Worm (Caenorhabditis elegans): ENCODE measurements around the gene ZK1248.15.
"Not testable (repeated sequence)": the region's sequence is repeated elsewhere in the genome, so short reads cannot be mapped to it uniquely, and the experiment has no call there.

ZK1248.15 gene

DNA sequence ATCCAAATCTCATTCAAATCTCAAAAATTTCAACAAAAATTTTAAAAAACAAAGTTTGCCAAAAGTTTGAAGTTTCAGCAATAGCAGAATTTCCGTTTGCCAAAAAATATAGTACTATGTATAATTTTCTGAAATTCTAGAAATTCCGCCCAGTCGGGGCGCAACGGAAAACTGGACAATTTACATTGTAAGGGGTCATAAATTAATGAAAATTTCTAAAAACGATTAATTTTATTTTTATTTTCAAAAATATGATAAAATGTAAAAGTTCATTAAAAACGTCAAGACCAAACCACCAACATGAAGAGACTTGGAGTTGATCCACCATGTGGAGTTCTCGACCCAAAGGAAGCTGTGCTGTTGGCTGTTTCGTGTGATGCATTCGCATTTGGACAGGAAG, 20.1 kb downstream of the ZK1248.15 start, which contains the start of gene ZK1248.4:
Gene ZK1248.4 (plus strand): TSS at position 301 of the 400 bp plus-strand sequence.
- TF ChIP-seq ceh-100 (GFP tag; IDR thresholded peaks at IDR 0.05) (no peak), F55B11.4 (tag; optimal IDR thresholded peaks at IDR 0.05; ENCODE audit: borderline replicate concordance, insufficient read depth) (no peak), rcor-1 (GFP tag; IDR thresholded peaks at IDR 0.05) (no peak), tlf-1 (GFP tag; optimal IDR thresholded peaks at IDR 0.05) (no peak), F57A8.1 (GFP tag; optimal IDR thresholded peaks at IDR 0.05) (no peak), somi-1 (GFP tag; optimal IDR thresholded peaks at IDR 0.05) (no peak), nfyb-1 (GFP tag; IDR thresholded peaks at IDR 0.05) (no peak), lin-26 (GFP tag; IDR thresholded peaks at IDR 0.05) (no peak), madf-8 (GFP tag; conservative IDR thresholded peaks at IDR 0.05) (no peak), snpc-3.4 (tag; optimal IDR thresholded peaks at IDR 0.05) (no peak), nfya-1 (tag; optimal IDR thresholded peaks at IDR 0.05; ENCODE audit: borderline replicate concordance, insufficient read depth) (no peak), F23B12.7 (tag; optimal IDR thresholded peaks at IDR 0.05; ENCODE audit: insufficient read depth) (no peak), attf-3 (GFP tag; conservative IDR thresholded peaks at IDR 0.05) (no peak), tbp1 (GFP tag; optimal IDR thresholded peaks at IDR 0.05) (no peak), mcd-1 (GFP tag; IDR thresholded peaks at IDR 0.05) (no peak)

- TF ChIP-seq F57C9.4 (tag; optimal IDR thresholded peaks at IDR 0.05) (no peak), xnd-1 (tag; optimal IDR thresholded peaks at IDR 0.05) (no peak), ZK185.1 (tag; optimal IDR thresholded peaks at IDR 0.05; ENCODE audit: poor library complexity, severe bottlenecking) (no peak), ztf-28 (GFP tag; IDR thresholded peaks at IDR 0.05) (no peak), ceh-58 (GFP tag; IDR thresholded peaks at IDR 0.05) (no peak), snpc-1.3 (tag; optimal IDR thresholded peaks at IDR 0.05; ENCODE audit: insufficient read depth) (no peak), madf-6 (GFP tag; IDR thresholded peaks at IDR 0.05) (no peak), ztf-25 (GFP tag; IDR thresholded peaks at IDR 0.05) (no peak), chd-7 (tag; optimal IDR thresholded peaks at IDR 0.05) (no peak), lir-1 (GFP tag; conservative IDR thresholded peaks at IDR 0.05) (no peak), ztf-3 (GFP tag; optimal IDR thresholded peaks at IDR 0.05) (no peak), ztf-18 (tag; optimal IDR thresholded peaks at IDR 0.05) (no peak), egrh-3 (GFP tag; IDR thresholded peaks at IDR 0.05) (no peak), bed-2 (GFP tag; IDR thresholded peaks at IDR 0.05) (no peak), lin-54 (GFP tag; optimal IDR thresholded peaks at IDR 0.05) (no peak), ceh-79 (tag; optimal IDR thresholded peaks at IDR 0.05) (no peak), lag-1 (GFP tag; IDR thresholded peaks at IDR 0.05) (no peak), Y56A3A.18 (GFP tag; IDR thresholded peaks at IDR 0.05) (no peak), B0019.2 (GFP tag; conservative IDR thresholded peaks at IDR 0.05) (no peak)
Measured at ce11 chrII:5816346-5816745, 22.0 kb downstream of the ZK1248.15 start, which contains the start of gene ZK1248.20. Gene ZK1248.20 (plus strand): TSS chrII:5816646.

- not testable (repeated sequence) for TF ChIP-seq ceh-79 (tag; optimal IDR thresholded peaks at IDR 0.05); dpff-1 (tag; optimal IDR thresholded peaks at IDR 0.05); lin-54 (GFP tag; optimal IDR thresholded peaks at IDR 0.05)
Measured at ce11 chrII:5815382-5815781, 23.0 kb downstream of the ZK1248.15 start, which contains the start of gene wago-5. Gene wago-5 (minus strand): TSS chrII:5815482.
